Worm (Caenorhabditis elegans) whole organism, midembryonic: ENCODE measurements around the gene Y51B9A.14.

ENCODE experiments used
- T22C8.4 ChIP-seq: fragments of 200-800 bp; sonication (Bioruptor generic); IDR thresholded peaks from 2 replicates; pipeline ENCODE4 v1.3.6; 2022; ENCODE audit warnings: missing genetic modification characterization, missing compliant biosample characterization
- cog-1 ChIP-seq: sonication (generic microtip); optimal IDR thresholded peaks from 2 replicates; lab custom pipeline; 2016; ENCODE audit warnings: missing genetic modification characterization, missing compliant biosample characterization
- flt-1 ChIP-seq: fragments of 200-800 bp; sonication (Bioruptor generic); IDR thresholded peaks from 2 replicates; pipeline ENCODE4 v1.3.6; 2022; ENCODE audit warnings: missing genetic modification characterization, missing compliant biosample characterization
- klf-2 ChIP-seq: fragments of 200-800 bp; sonication (Bioruptor generic); conservative IDR thresholded peaks from 2 replicates; pipeline ENCODE4 v1.3.6; 2022; ENCODE audit warnings: missing genetic modification reagents, missing genetic modification characterization, missing compliant biosample characterization
- med-1 ChIP-seq: sonication (generic microtip); optimal IDR thresholded peaks from 2 replicates; lab custom pipeline; 2017; ENCODE audit warnings: missing genetic modification characterization, mild to moderate bottlenecking, missing compliant biosample characterization, antibody characterized with exemption, missing genetic modification reagents; ENCODE audit not compliant: insufficient read depth
- ref-1 ChIP-seq: fragments of 200-800 bp; sonication (Bioruptor generic); conservative IDR thresholded peaks from 2 replicates; pipeline ENCODE4 v1.3.6; 2022; ENCODE audit warnings: missing genetic modification reagents, missing genetic modification characterization, missing compliant biosample characterization
- tab-1 ChIP-seq: fragments of 200-800 bp; sonication (Bioruptor generic); IDR thresholded peaks from 2 replicates; pipeline ENCODE4 v1.3.6; 2022; ENCODE audit warnings: missing genetic modification characterization, missing compliant biosample characterization
- ztf-23 ChIP-seq: fragments of 200-800 bp; sonication (Bioruptor generic); IDR thresholded peaks from 2 replicates; pipeline ENCODE4 v1.3.6; 2022; ENCODE audit warnings: missing genetic modification reagents, missing genetic modification characterization, missing compliant biosample characterization
- ztf-29 ChIP-seq: fragments of 200-800 bp; sonication (Bioruptor generic); IDR thresholded peaks from 2 replicates; pipeline ENCODE4 v1.3.6; 2022; ENCODE audit warnings: missing genetic modification reagents, missing genetic modification characterization, missing compliant biosample characterization

Gene Y51B9A.14

ce11 chrII:9398370-9398901 is at the start of gene Y51B9A.14, which contains the start of gene Y51B9A.8:
Gene Y51B9A.14 (minus strand): TSS chrII:9398470.
Gene Y51B9A.8 (plus strand): TSS chrII:9398851.
- no peak for TF ChIP-seq cog-1 (tag; lab: Kevin White, UChicago)
- TF ChIP-seq ztf-29 (GFP tag; lab: Robert Waterston, UW), result no peak
- TF ChIP-seq T22C8.4, result no peak
- TF ChIP-seq tab-1 (GFP tag; lab: Robert Waterston, UW), result no peak
- TF ChIP-seq flt-1, result no peak
- TF ChIP-seq ztf-23 (GFP tag; lab: Robert Waterston, UW), result no peak
- no peak for TF ChIP-seq med-1 (GFP tag; lab: Kevin White, UChicago)
- no peak for TF ChIP-seq klf-2
- no peak for TF ChIP-seq ref-1 (GFP tag; lab: Robert Waterston, UW)

- TF ChIP-seq med-1 (GFP tag; lab: Kevin White, UChicago) (no peak), ztf-23 (GFP tag; lab: Robert Waterston, UW) (no peak), ref-1 (GFP tag; lab: Robert Waterston, UW) (no peak), T22C8.4 (no peak), flt-1 (no peak), cog-1 (tag; lab: Kevin White, UChicago) (no peak), ztf-29 (GFP tag; lab: Robert Waterston, UW) (no peak), klf-2 (no peak), tab-1 (GFP tag; lab: Robert Waterston, UW) (no peak)
Measured at ce11 chrII:9447965-9448364, 49.7 kb upstream of the Y51B9A.14 start, which contains the start of gene chil-18. Gene chil-18 (plus strand): TSS chrII:9448265.

- TF ChIP-seq ztf-29 (GFP tag; lab: Robert Waterston, UW) (no peak), tab-1 (GFP tag; lab: Robert Waterston, UW) (no peak), med-1 (GFP tag; lab: Kevin White, UChicago) (no peak), cog-1 (tag; lab: Kevin White, UChicago) (no peak), ztf-23 (GFP tag; lab: Robert Waterston, UW) (no peak), T22C8.4 (no peak), klf-2 (no peak), flt-1 (no peak)
Measured at ce11 chrII:9445368-9445767, 47.1 kb upstream of the Y51B9A.14 start, which contains the start of gene R09D1.13. Gene R09D1.13 (minus strand): TSS chrII:9445468.

ce11 chrII:9443522-9443921 is 45.3 kb upstream of the Y51B9A.14 start, which contains the start of gene chil-15:
Gene chil-15 (minus strand): TSS chrII:9443622.
- TF ChIP-seq med-1 (GFP tag; lab: Kevin White, UChicago) (no peak), ztf-29 (GFP tag; lab: Robert Waterston, UW) (no peak), tab-1 (GFP tag; lab: Robert Waterston, UW) (no peak), ztf-23 (GFP tag; lab: Robert Waterston, UW) (no peak), klf-2 (no peak), cog-1 (tag; lab: Kevin White, UChicago) (no peak), ref-1 (GFP tag; lab: Robert Waterston, UW) (no peak), flt-1 (no peak), T22C8.4 (no peak)

ce11 chrII:9441838-9442237 is 43.6 kb upstream of the Y51B9A.14 start, which contains the start of gene chil-16:
Gene chil-16 (minus strand): TSS chrII:9441938.
- no peak for TF ChIP-seq flt-1

ce11 chrII:9440060-9440459 is 41.8 kb upstream of the Y51B9A.14 start, which contains the start of gene chil-17:
Gene chil-17 (minus strand): TSS chrII:9440160.
- TF ChIP-seq ztf-29 (GFP tag; lab: Robert Waterston, UW) (no peak), flt-1 (no peak), T22C8.4 (no peak), ztf-23 (GFP tag; lab: Robert Waterston, UW) (no peak)

ce11 chrII:9438853-9439252 is 40.6 kb upstream of the Y51B9A.14 start:
- TF ChIP-seq cog-1 (tag; lab: Kevin White, UChicago) (no peak), med-1 (GFP tag; lab: Kevin White, UChicago) (no peak), klf-2 (no peak), tab-1 (GFP tag; lab: Robert Waterston, UW) (no peak), T22C8.4 (no peak), ref-1 (GFP tag; lab: Robert Waterston, UW) (no peak), flt-1 (no peak), ztf-29 (GFP tag; lab: Robert Waterston, UW) (no peak), ztf-23 (GFP tag; lab: Robert Waterston, UW) (no peak)

- no peak for TF ChIP-seq ztf-29 (GFP tag; lab: Robert Waterston, UW)
Measured at ce11 chrII:9438227-9438626, 40.0 kb upstream of the Y51B9A.14 start, which contains the start of gene chil-13. Gene chil-13 (minus strand): TSS chrII:9438327.

- TF ChIP-seq ztf-23 (GFP tag; lab: Robert Waterston, UW), result no peak
- no peak for TF ChIP-seq ref-1 (GFP tag; lab: Robert Waterston, UW)
- no peak for TF ChIP-seq med-1 (GFP tag; lab: Kevin White, UChicago)
Measured at ce11 chrII:9436009-9436408, 37.7 kb upstream of the Y51B9A.14 start, which contains the start of gene kin-16. Gene kin-16 (minus strand): TSS chrII:9436109.

- TF ChIP-seq tab-1 (GFP tag; lab: Robert Waterston, UW), result no peak
- no peak for TF ChIP-seq cog-1 (tag; lab: Kevin White, UChicago)
- no peak for TF ChIP-seq flt-1
- no peak for TF ChIP-seq ref-1 (GFP tag; lab: Robert Waterston, UW)
- TF ChIP-seq ztf-29 (GFP tag; lab: Robert Waterston, UW), result no peak
- no peak for TF ChIP-seq ztf-23 (GFP tag; lab: Robert Waterston, UW)
- no peak for TF ChIP-seq med-1 (GFP tag; lab: Kevin White, UChicago)
- TF ChIP-seq klf-2, result no peak
- TF ChIP-seq T22C8.4, result no peak
Measured at ce11 chrII:9433609-9434008, 35.3 kb upstream of the Y51B9A.14 start, which contains the start of gene kin-15. Gene kin-15 (minus strand): TSS chrII:9433709.
